Worm (Caenorhabditis elegans): ENCODE results near the gene Y62H9A.7.
A peak's percentile ranks its signal among the peaks of the same experiment; 100 is the strongest.

Gene Y62H9A.7

ce11 chrX:11920723-11921283 is 35.3 kb upstream of the Y62H9A.7 start, which contains the start of gene Y62H9A.14:
Y62H9A.14 (plus strand) TSS chrX:11921233.
- TF ChIP-seq nhr-76 (tag; optimal IDR thresholded peaks at IDR 0.05) (no peak), ceh-82 (tag; optimal IDR thresholded peaks at IDR 0.05) (no peak), unc-39 (tag; optimal IDR thresholded peaks at IDR 0.05) (no peak), lir-3 (tag; optimal IDR thresholded peaks at IDR 0.05) (no peak), nhr-41 (GFP tag; IDR thresholded peaks at IDR 0.05) (no peak), mdt-29 (GFP tag; IDR thresholded peaks at IDR 0.05) (no peak), mes-2 (tag; optimal IDR thresholded peaks at IDR 0.05; ENCODE audit: poor library complexity, severe bottlenecking) (no peak)

- TF ChIP-seq aha-1 (tag) (peak; percentile 46), zfp-2 (tag; optimal IDR thresholded peaks at IDR 0.05) (no peak)
These were observed 32.5 kb upstream of the Y62H9A.7 start, which contains the start of gene Y62H9A.16 for ce11 chrX:11917994-11918393. Y62H9A.16 (plus strand) TSS chrX:11918294.

ce11 chrX:11916705-11917104 is 31.2 kb upstream of the Y62H9A.7 start, which contains the start of gene Y62H9A.13:
Y62H9A.13 (plus strand) TSS chrX:11917005.
- TF ChIP-seq F10B5.3 (tag; optimal IDR thresholded peaks at IDR 0.05): no peak
- no peak for TF ChIP-seq daf-8 (GFP tag; IDR thresholded peaks at IDR 0.05)
- TF ChIP-seq egl-27 (tag; optimal IDR thresholded peaks at IDR 0.05): no peak
- no peak for TF ChIP-seq ztf-7 (tag; optimal IDR thresholded peaks at IDR 0.05)
- TF ChIP-seq aha-1 (tag): no peak
- no peak for TF ChIP-seq nhr-42 (GFP tag; IDR thresholded peaks at IDR 0.05)
- no peak for TF ChIP-seq cey-2 (tag; optimal IDR thresholded peaks at IDR 0.05; ENCODE audit: borderline replicate concordance, insufficient read depth)
- no peak for TF ChIP-seq skn-1 (tag; optimal IDR thresholded peaks at IDR 0.05)
- TF ChIP-seq unc-130 (GFP tag; optimal IDR thresholded peaks at IDR 0.05): no peak
- TF ChIP-seq lin-29 (GFP tag; IDR thresholded peaks at IDR 0.05): no peak

- TF ChIP-seq fkh-10 (GFP tag; optimal IDR thresholded peaks at IDR 0.05): no peak
- TF ChIP-seq zfp-2 (tag; optimal IDR thresholded peaks at IDR 0.05): no peak
- TF ChIP-seq jun-1 (tag; optimal IDR thresholded peaks at IDR 0.05): no peak
- no peak for TF ChIP-seq daf-12 (tag; optimal IDR thresholded peaks at IDR 0.05)
- TF ChIP-seq Y105C5A.15 (GFP tag; IDR thresholded peaks at IDR 0.05): no peak
- no peak for TF ChIP-seq F49E8.2 (tag; optimal IDR thresholded peaks at IDR 0.05; ENCODE audit: borderline replicate concordance)
- TF ChIP-seq mep-1 (tag; optimal IDR thresholded peaks at IDR 0.05): no peak
- TF ChIP-seq lin-38 (GFP tag; IDR thresholded peaks at IDR 0.05): no peak
- no peak for TF ChIP-seq aha-1 (tag)
- no peak for TF ChIP-seq hmg-1.1 (GFP tag; IDR thresholded peaks at IDR 0.05)
- no peak for TF ChIP-seq pha-4 (GFP tag; IDR thresholded peaks at IDR 0.05)
- no peak for TF ChIP-seq pha-4 (tag; optimal IDR thresholded peaks at IDR 0.05)
- no peak for TF ChIP-seq ceh-32 (tag; optimal IDR thresholded peaks at IDR 0.05; ENCODE audit: poor library complexity)
- TF ChIP-seq ztf-11 (tag; optimal IDR thresholded peaks at IDR 0.05): no peak
- TF ChIP-seq snpc-1.2 (GFP tag; IDR thresholded peaks at IDR 0.05): no peak
- no peak for TF ChIP-seq ceh-62 (tag; optimal IDR thresholded peaks at IDR 0.05)
- TF ChIP-seq ceh-20 (GFP tag; IDR thresholded peaks at IDR 0.05): no peak
These were observed 28.3 kb upstream of the Y62H9A.7 start, which contains the start of gene Y62H9A.12 for ce11 chrX:11913824-11914223. Y62H9A.12 (plus strand) TSS chrX:11914124.

- no peak for TF ChIP-seq hmg-1.1 (GFP tag; IDR thresholded peaks at IDR 0.05)
- TF ChIP-seq T20F7.1 (GFP tag; optimal IDR thresholded peaks at IDR 0.05): no peak
- no peak for TF ChIP-seq ama-1 (optimal IDR thresholded peaks at IDR 0.05)
- TF ChIP-seq daf-19 (GFP tag; conservative IDR thresholded peaks at IDR 0.05): no peak
- no peak for TF ChIP-seq lin-38 (GFP tag; IDR thresholded peaks at IDR 0.05)
- peak; percentile 33; the same call in 1 of the 2 replicates for TF ChIP-seq dmd-6 (GFP tag; IDR thresholded peaks at IDR 0.05)
- TF ChIP-seq php-3 (GFP tag; IDR thresholded peaks at IDR 0.05): no peak
- TF ChIP-seq pqm-1 (tag; optimal IDR thresholded peaks at IDR 0.05): peak; percentile 17
- TF ChIP-seq unc-130 (GFP tag; optimal IDR thresholded peaks at IDR 0.05): no peak
- no peak for TF ChIP-seq tra-1 (GFP tag; IDR thresholded peaks at IDR 0.05)
- no peak for TF ChIP-seq fkh-10 (GFP tag; optimal IDR thresholded peaks at IDR 0.05)
- no peak for TF ChIP-seq ztf-11 (tag; optimal IDR thresholded peaks at IDR 0.05)
- no peak for TF ChIP-seq saeg-2 (GFP tag; IDR thresholded peaks at IDR 0.05)
- peak in 1 of 2 experiments; percentile 25 for TF ChIP-seq mdl-1 (tag; optimal IDR thresholded peaks at IDR 0.05)
- peak; percentile 6 for TF ChIP-seq aha-1 (tag)
- TF ChIP-seq spr-3 (GFP tag; optimal IDR thresholded peaks at IDR 0.05): no peak
- TF ChIP-seq daf-16 (GFP tag; optimal IDR thresholded peaks at IDR 0.05): no peak
- TF ChIP-seq daf-16 (tag; optimal IDR thresholded peaks at IDR 0.05): peak; percentile 58
- peak; percentile 19 for TF ChIP-seq nhr-28 (tag; optimal IDR thresholded peaks at IDR 0.05)
These were observed 24.6 kb upstream of the Y62H9A.7 start, which contains the start of gene Y62H9A.15 for ce11 chrX:11910046-11910445. Y62H9A.15 (minus strand) TSS chrX:11910145.
